Fruit fly (Drosophila melanogaster): Measurements from ENCODE around the gene CG14535.

- TF ChIP-seq CTCF (optimal IDR thresholded peaks at IDR 0.05): no peak
- TF ChIP-seq CG8478 (optimal IDR thresholded peaks at IDR 0.05): no peak
These were observed 47.7 kb downstream of the CG14535 start for dm6 chr2L:7807563-7807962.
